Fruit fly (Drosophila melanogaster) whole organism, pupa: ENCODE results near the gene Meics.

Experiments used
- CG15710 ChIP-seq: fragments of 200-800 bp; sonication (Bioruptor generic); optimal IDR thresholded peaks from 2 replicates; lab custom pipeline; 2018; ENCODE audit warnings: missing biosample characterization, mild to moderate bottlenecking, missing genetic modification characterization, moderate library complexity
- CG8159 ChIP-seq: fragments of 200-800 bp; sonication (Bioruptor generic); optimal IDR thresholded peaks from 3 replicates; lab custom pipeline; 2018; ENCODE audit warnings: missing biosample characterization, mild to moderate bottlenecking, missing genetic modification characterization, moderate library complexity
- CG8301 ChIP-seq: fragments of 200-800 bp; sonication (Bioruptor generic); optimal IDR thresholded peaks from 2 replicates; lab custom pipeline; 2018; ENCODE audit warnings: missing biosample characterization, mild to moderate bottlenecking, missing genetic modification characterization
- rn ChIP-seq: fragments of 200-800 bp; sonication (Bioruptor generic); IDR thresholded peaks from 2 replicates; pipeline ENCODE4 v1.3.6; 2022; ENCODE audit warnings: missing biosample characterization, missing genetic modification characterization

DNA sequence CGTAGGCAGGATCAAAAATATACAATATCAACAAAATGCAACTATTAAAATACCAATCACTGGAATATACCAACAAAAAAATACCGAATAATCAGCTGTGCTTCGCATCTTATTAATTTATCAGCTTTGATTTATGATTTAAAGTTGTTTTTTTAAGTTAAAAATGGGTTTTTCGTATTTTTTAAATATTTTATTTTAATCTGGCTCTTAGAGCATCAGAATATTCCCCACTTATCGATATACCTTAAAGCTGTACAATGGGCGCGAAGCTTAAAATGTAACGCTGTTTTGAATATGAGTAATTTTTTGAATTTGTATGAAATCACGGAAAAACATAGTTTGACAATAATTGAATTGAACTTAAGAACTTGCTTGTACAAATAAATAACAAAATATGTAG, 34.7 kb upstream of the Meics start, which contains the start of gene CG17359:
- TF ChIP-seq CG15710 (tag; lab: Kevin White, UChicago): no peak
- TF ChIP-seq CG8159 (tag; lab: Kevin White, UChicago): no peak
- no peak for TF ChIP-seq rn (GFP tag; lab: Robert Waterston, UW)
- TF ChIP-seq CG8301 (tag; lab: Kevin White, UChicago): no peak
